Worm (Caenorhabditis elegans) whole organism, L4 larva: Measurements from ENCODE around the gene aip-1.

Experiments
- F49E8.2 ChIP-seq: sonication (generic microtip); optimal IDR thresholded peaks from 2 replicates; lab custom pipeline; 2016; ENCODE audit warnings: missing compliant biosample characterization, mild to moderate bottlenecking, missing genetic modification characterization, borderline replicate concordance
- R02D3.7 ChIP-seq: fragments of 150-350 bp; sonication (generic microtip); optimal IDR thresholded peaks from 3 replicates; lab custom pipeline; 2014; ENCODE audit warnings: missing biosample characterization, missing genetic modification characterization
- T20F7.1 ChIP-seq: fragments of 200-800 bp; sonication (Bioruptor generic); optimal IDR thresholded peaks from 2 replicates; lab custom pipeline; 2018; ENCODE audit warnings: mild to moderate bottlenecking, missing genetic modification characterization, missing compliant biosample characterization
- Y5F2A.4 ChIP-seq: fragments of 200-800 bp; sonication (Bioruptor generic); optimal IDR thresholded peaks from 2 replicates; lab custom pipeline; 2018; ENCODE audit warnings: mild to moderate bottlenecking, missing genetic modification characterization, missing compliant biosample characterization
- aha-1 ChIP-seq: fragments of 150-350 bp; peaks from one replicate; lab custom pipeline; 2014; ENCODE audit warnings: missing biosample characterization, missing genetic modification characterization
- aly-2 ChIP-seq: sonication (generic microtip); optimal IDR thresholded peaks from 2 replicates; lab custom pipeline; 2018; ENCODE audit warnings: missing biosample characterization, missing genetic modification characterization
- ama-1 ChIP-seq: fragments of 150-350 bp; optimal IDR thresholded peaks from 2 replicates; lab custom pipeline; 2014; ENCODE audit warnings: inconsistent platforms, mixed read lengths
- ceh-20 ChIP-seq: fragments of 200-800 bp; sonication (Bioruptor generic); IDR thresholded peaks from 2 replicates; pipeline ENCODE4 v1.3.6; 2022; ENCODE audit warnings: missing genetic modification reagents, missing genetic modification characterization, missing compliant biosample characterization
- ceh-32 ChIP-seq: sonication (generic microtip); optimal IDR thresholded peaks from 2 replicates; lab custom pipeline; 2016; ENCODE audit warnings: mild to moderate bottlenecking, missing genetic modification characterization, missing compliant biosample characterization; ENCODE audit not compliant: poor library complexity
- ceh-44 ChIP-seq: fragments of 200-800 bp; sonication (Bioruptor generic); IDR thresholded peaks from 2 replicates; pipeline ENCODE4 v1.3.6; 2022; ENCODE audit warnings: missing genetic modification reagents, missing genetic modification characterization, missing compliant biosample characterization
- ceh-62 ChIP-seq: sonication (generic microtip); optimal IDR thresholded peaks from 2 replicates; lab custom pipeline; 2017; ENCODE audit warnings: missing biosample characterization, missing genetic modification characterization
- daf-16 ChIP-seq, 3 experiments: sonication (generic microtip); optimal IDR thresholded peaks; 2 replicates each; lab custom pipeline; 2016 to 2017; ENCODE audit warnings: missing genetic modification characterization in 3 of 3, missing genetic modification reagents in 3 of 3, mild to moderate bottlenecking in 2 of 3, missing compliant biosample characterization in 2 of 3, missing biosample characterization in 1 of 3, moderate library complexity in 1 of 3
- dmd-6 ChIP-seq: fragments of 200-800 bp; sonication (Bioruptor generic); IDR thresholded peaks from 2 replicates; pipeline ENCODE4 v1.3.6; 2022; ENCODE audit warnings: missing genetic modification reagents, missing genetic modification characterization, missing compliant biosample characterization
- dve-1 ChIP-seq: sonication (generic microtip); optimal IDR thresholded peaks from 2 replicates; lab custom pipeline; 2017; ENCODE audit warnings: antibody characterized with exemption, mild to moderate bottlenecking, missing genetic modification characterization, missing compliant biosample characterization; ENCODE audit not compliant: insufficient read depth
- egl-43 ChIP-seq: fragments of 200-800 bp; sonication (Bioruptor generic); IDR thresholded peaks from 2 replicates; pipeline ENCODE4 v1.3.6; 2022; ENCODE audit warnings: missing genetic modification reagents, missing genetic modification characterization, missing compliant biosample characterization
- fkh-10 ChIP-seq: fragments of 150-350 bp; optimal IDR thresholded peaks from 2 replicates; lab custom pipeline; 2014; ENCODE audit warnings: missing biosample characterization, missing genetic modification reagents, missing genetic modification characterization
- hif-1 ChIP-seq, 2 experiments: sonication (generic microtip); optimal IDR thresholded peaks; 2 replicates each; lab custom pipeline; 2016 to 2017; ENCODE audit warnings: missing compliant biosample characterization in 2 of 2, missing genetic modification characterization in 2 of 2, missing genetic modification reagents in 2 of 2, missing genotype in 2 of 2, mild to moderate bottlenecking in 1 of 2
- hlh-11 ChIP-seq: fragments of 200-800 bp; sonication (Bioruptor generic); optimal IDR thresholded peaks from 2 replicates; lab custom pipeline; 2018; ENCODE audit warnings: mild to moderate bottlenecking, missing genetic modification characterization, missing compliant biosample characterization
- hlh-30 ChIP-seq: sonication (generic microtip); optimal IDR thresholded peaks from 2 replicates; lab custom pipeline; 2017; ENCODE audit warnings: antibody characterized with exemption, mild to moderate bottlenecking, missing genetic modification characterization, missing compliant biosample characterization; ENCODE audit not compliant: insufficient read depth
- hmg-1.1 ChIP-seq: fragments of 200-800 bp; sonication (Bioruptor generic); IDR thresholded peaks from 2 replicates; pipeline ENCODE4 v1.3.6; 2022; ENCODE audit warnings: missing genetic modification reagents, missing genetic modification characterization, missing compliant biosample characterization
- lim-7 ChIP-seq: fragments of 200-800 bp; sonication (Bioruptor generic); IDR thresholded peaks from 2 replicates; pipeline ENCODE4 v1.3.6; 2022; ENCODE audit warnings: missing genetic modification characterization, missing compliant biosample characterization
- lin-1 ChIP-seq: fragments of 200-800 bp; sonication (Bioruptor generic); IDR thresholded peaks from 2 replicates; pipeline ENCODE4 v1.3.6; 2022; ENCODE audit warnings: missing genetic modification reagents, missing genetic modification characterization, missing compliant biosample characterization
- lin-13 ChIP-seq: fragments of 150-350 bp; optimal IDR thresholded peaks from 2 replicates; lab custom pipeline; 2014; ENCODE audit warnings: missing biosample characterization, missing genetic modification reagents, missing genetic modification characterization
- lin-15B ChIP-seq: fragments of 150-350 bp; sonication (generic microtip); optimal IDR thresholded peaks from 3 replicates; lab custom pipeline; 2014; ENCODE audit warnings: missing biosample characterization, missing genetic modification characterization
- lin-29 ChIP-seq: fragments of 200-800 bp; sonication (Bioruptor generic); IDR thresholded peaks from 2 replicates; pipeline ENCODE4 v1.3.6; 2022; ENCODE audit warnings: missing genetic modification reagents, missing genetic modification characterization, missing compliant biosample characterization
- lir-3 ChIP-seq: sonication (generic microtip); optimal IDR thresholded peaks from 2 replicates; lab custom pipeline; 2016; ENCODE audit warnings: mild to moderate bottlenecking, missing genetic modification characterization, missing compliant biosample characterization
- lsy-2 ChIP-seq, 2 experiments: fragments of 150-350 bp in 1 of 2; sonication (generic microtip) in 1 of 2; optimal IDR thresholded peaks; 2 replicates each; lab custom pipeline; 2014 to 2017; ENCODE audit warnings: missing biosample characterization in 2 of 2, missing genetic modification characterization in 2 of 2
- mdl-1 ChIP-seq, 2 experiments: fragments of 150-350 bp in 1 of 2; sonication (generic microtip) in 1 of 2; optimal IDR thresholded peaks; 2 replicates each; lab custom pipeline; 2014 to 2017; ENCODE audit warnings: missing biosample characterization in 2 of 2, missing genetic modification characterization in 2 of 2
- mep-1 ChIP-seq: fragments of 150-350 bp; sonication (generic microtip); optimal IDR thresholded peaks from 3 replicates; lab custom pipeline; 2014; ENCODE audit warnings: missing biosample characterization, missing genetic modification characterization
- mes-2 ChIP-seq: sonication (generic microtip); optimal IDR thresholded peaks from 2 replicates; lab custom pipeline; 2016; ENCODE audit warnings: missing genotype, mild to moderate bottlenecking, missing genetic modification characterization, missing compliant biosample characterization; ENCODE audit not compliant: poor library complexity, severe bottlenecking
- mxl-3 ChIP-seq: fragments of 200-800 bp; sonication (Bioruptor generic); optimal IDR thresholded peaks from 2 replicates; lab custom pipeline; 2018; ENCODE audit warnings: mild to moderate bottlenecking, missing genetic modification characterization, missing compliant biosample characterization
- nhr-102 ChIP-seq: sonication (generic microtip); optimal IDR thresholded peaks from 2 replicates; lab custom pipeline; 2016; ENCODE audit warnings: mild to moderate bottlenecking, missing genetic modification characterization, moderate library complexity, missing compliant biosample characterization
- nhr-11 ChIP-seq: fragments of 150-350 bp; optimal IDR thresholded peaks from 2 replicates; lab custom pipeline; 2014; ENCODE audit warnings: missing biosample characterization, missing genetic modification characterization
- nhr-25 ChIP-seq: sonication (generic microtip); optimal IDR thresholded peaks from 2 replicates; lab custom pipeline; 2017; ENCODE audit warnings: missing genetic modification characterization, mild to moderate bottlenecking, missing compliant biosample characterization, antibody characterized with exemption, moderate library complexity, borderline replicate concordance; ENCODE audit not compliant: insufficient read depth
- nhr-28 ChIP-seq: fragments of 150-350 bp; optimal IDR thresholded peaks from 2 replicates; lab custom pipeline; 2014; ENCODE audit warnings: missing biosample characterization, missing genetic modification characterization
- nhr-41 ChIP-seq: fragments of 200-800 bp; sonication (Bioruptor generic); IDR thresholded peaks from 2 replicates; pipeline ENCODE4 v1.3.6; 2022; ENCODE audit warnings: missing genetic modification reagents, missing genetic modification characterization, missing compliant biosample characterization
- nhr-48 ChIP-seq: sonication (generic microtip); optimal IDR thresholded peaks from 2 replicates; lab custom pipeline; 2016; ENCODE audit warnings: mild to moderate bottlenecking, missing genetic modification characterization, missing compliant biosample characterization
- nhr-6 ChIP-seq: fragments of 150-350 bp; optimal IDR thresholded peaks from 2 replicates; lab custom pipeline; 2014; ENCODE audit warnings: missing biosample characterization, missing genetic modification characterization
- nhr-76 ChIP-seq: fragments of 150-350 bp; optimal IDR thresholded peaks from 2 replicates; lab custom pipeline; 2014; ENCODE audit warnings: missing biosample characterization, missing genetic modification characterization
- nhr-77 ChIP-seq: fragments of 150-350 bp; optimal IDR thresholded peaks from 2 replicates; lab custom pipeline; 2014; ENCODE audit warnings: missing biosample characterization, missing genetic modification characterization
- pha-4 ChIP-seq, 2 experiments: fragments of 150-350 bp in 1 of 2; fragments of 200-800 bp in 1 of 2; sonication (Bioruptor generic) in 1 of 2; IDR thresholded peaks in 1 of 2; optimal IDR thresholded peaks in 1 of 2; 2 replicates each; pipeline versions ENCODE4 v1.3.6 to Lab custom; 2014 to 2022; ENCODE audit warnings: missing genetic modification characterization in 2 of 2, missing genetic modification reagents in 2 of 2, missing biosample characterization in 1 of 2, missing compliant biosample characterization in 1 of 2
- pqm-1 ChIP-seq: sonication (generic microtip); optimal IDR thresholded peaks from 2 replicates; lab custom pipeline; 2017; ENCODE audit warnings: missing biosample characterization, missing genetic modification characterization
- rbr-2 ChIP-seq: sonication (generic microtip); optimal IDR thresholded peaks from 2 replicates; lab custom pipeline; 2016; ENCODE audit warnings: missing genotype, missing genetic modification characterization, missing compliant biosample characterization
- unc-130 ChIP-seq: sonication (generic microtip); optimal IDR thresholded peaks from 2 replicates; lab custom pipeline; 2016; ENCODE audit warnings: missing genetic modification reagents, missing genetic modification characterization, missing compliant biosample characterization
- unc-39 ChIP-seq: sonication (generic microtip); optimal IDR thresholded peaks from 2 replicates; lab custom pipeline; 2017; ENCODE audit warnings: missing biosample characterization, missing genetic modification characterization
- unc-62 ChIP-seq, 3 experiments: fragments of 150-350 bp in 1 of 3; sonication (generic microtip); optimal IDR thresholded peaks in 2 of 3; peaks in 1 of 3; 1 replicate in 1 of 3; 2 replicates in 2 of 3; lab custom pipeline; 2014 to 2017; ENCODE audit warnings: missing biosample characterization in 3 of 3, missing genetic modification characterization in 3 of 3, missing genetic modification reagents in 3 of 3, missing genotype in 1 of 3
- zag-1 ChIP-seq: fragments of 150-350 bp; optimal IDR thresholded peaks from 2 replicates; lab custom pipeline; 2014; ENCODE audit warnings: missing biosample characterization, missing genetic modification characterization
- zip-11 ChIP-seq: fragments of 200-800 bp; sonication (Bioruptor generic); IDR thresholded peaks from 2 replicates; pipeline ENCODE4 v1.3.6; 2022; ENCODE audit warnings: missing genetic modification characterization, missing compliant biosample characterization
- ztf-7 ChIP-seq: fragments of 150-350 bp; optimal IDR thresholded peaks from 2 replicates; lab custom pipeline; 2014; ENCODE audit warnings: missing biosample characterization, missing genetic modification characterization

aip-1 gene

DNA sequence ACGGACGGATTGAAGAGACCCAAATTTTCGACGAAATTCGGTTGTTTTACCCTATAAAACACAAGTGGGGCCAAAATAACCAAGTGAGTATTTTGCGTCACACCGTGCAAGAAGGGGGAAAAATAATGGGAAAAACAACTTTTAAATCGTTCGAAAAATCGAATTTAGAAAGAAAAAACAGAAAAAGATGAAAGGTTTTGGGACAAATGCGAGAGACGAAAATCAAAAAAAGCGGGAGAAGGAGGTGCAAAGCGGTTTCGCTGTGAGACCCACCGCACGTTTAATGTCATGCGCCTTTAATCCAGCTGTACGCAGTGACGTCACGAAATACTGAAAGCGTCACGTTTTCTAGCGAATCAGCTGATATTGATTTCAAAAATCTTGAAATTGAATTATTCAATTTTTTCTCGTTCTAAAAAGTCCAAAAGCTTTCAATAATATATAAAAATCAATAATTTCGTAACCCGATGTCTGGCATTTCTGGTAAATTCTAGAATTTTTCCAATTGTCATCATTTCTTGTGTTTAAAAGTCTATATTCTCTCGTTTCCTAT lies at the start of gene aip-1, which contains the start of gene ddx-17:
aip-1 (plus strand) TSS at position 332 of the 553 bp plus-strand sequence.
ddx-17 (minus strand) TSS at position 51 of the 553 bp plus-strand sequence.
- TF ChIP-seq lin-13 (GFP tag; lab: Kevin White, UChicago) (peak; percentile 74), unc-39 (tag; lab: Kevin White, UChicago) (no peak), ceh-32 (tag; lab: Kevin White, UChicago) (no peak), dve-1 (tag; lab: Kevin White, UChicago) (peak; percentile 85), lir-3 (no peak), lsy-2 (tag; optimal IDR thresholded peaks at IDR 0.05; lab: Kevin White, UChicago) (peak; percentile 8 to 87), Y5F2A.4 (GFP tag; lab: Kevin White, UChicago) (no peak), nhr-11 (tag; lab: Kevin White, UChicago) (peak; percentile 71), hlh-30 (peak; percentile 96), lin-29 (GFP tag; lab: Robert Waterston, UW) (no peak), egl-43 (GFP tag; lab: Robert Waterston, UW) (no peak), nhr-48 (tag; lab: Kevin White, UChicago) (peak; percentile 30), pha-4 (GFP tag; IDR thresholded peaks at IDR 0.05; lab: Robert Waterston, UW) (no peak), pha-4 (tag; optimal IDR thresholded peaks at IDR 0.05; lab: Kevin White, UChicago) (peak; percentile 71), mep-1 (tag; lab: Kevin White, UChicago) (peak; percentile 82), nhr-76 (tag; lab: Kevin White, UChicago) (no peak), hmg-1.1 (peak; percentile 58), lin-15B (tag; lab: Kevin White, UChicago) (no peak), nhr-77 (tag; lab: Kevin White, UChicago) (peak; percentile 48), ztf-7 (tag; lab: Kevin White, UChicago) (peak; percentile 12), lim-7 (GFP tag; lab: Robert Waterston, UW) (no peak), nhr-6 (tag; lab: Kevin White, UChicago) (peak; percentile 97), zag-1 (tag; lab: Kevin White, UChicago) (no peak), lin-1 (no peak), R02D3.7 (tag; lab: Kevin White, UChicago) (no peak), pqm-1 (tag; lab: Kevin White, UChicago) (no peak), nhr-28 (tag; lab: Kevin White, UChicago) (peak; percentile 63), mes-2 (tag; lab: Kevin White, UChicago) (peak; percentile 72), unc-130 (GFP tag; lab: Kevin White, UChicago) (peak; percentile 42), unc-62 (GFP tag; optimal IDR thresholded peaks at IDR 0.05 in 1 of 2; lab: Kevin White, UChicago) (no peak), unc-62 (tag; optimal IDR thresholded peaks at IDR 0.05; lab: Kevin White, UChicago) (no peak), zip-11 (GFP tag; lab: Robert Waterston, UW) (no peak), nhr-41 (no peak), T20F7.1 (GFP tag; lab: Kevin White, UChicago) (peak; percentile 72), ceh-20 (GFP tag; lab: Robert Waterston, UW) (peak; percentile 46; the same call in 1 of the 2 replicates), nhr-25 (tag; lab: Kevin White, UChicago) (peak; percentile 44), ama-1 (lab: Kevin White, UChicago) (peak; percentile 75), dmd-6 (GFP tag; lab: Robert Waterston, UW) (peak; percentile 65), rbr-2 (peak; percentile 57), nhr-102 (tag; lab: Kevin White, UChicago) (peak; percentile 44), daf-16 (GFP tag; optimal IDR thresholded peaks at IDR 0.05; lab: Kevin White, UChicago) (no peak), daf-16 (tag; optimal IDR thresholded peaks at IDR 0.05; lab: Kevin White, UChicago) (peak; percentile 4), ceh-62 (tag; lab: Kevin White, UChicago) (no peak), mdl-1 (tag; optimal IDR thresholded peaks at IDR 0.05; lab: Kevin White, UChicago) (peak in 1 of 2 experiments; percentile 60), hlh-11 (peak; percentile 98), F49E8.2 (tag; lab: Kevin White, UChicago) (no peak), ceh-44 (no peak), aha-1 (tag; lab: Kevin White, UChicago) (peak; percentile 94), hif-1 (tag; optimal IDR thresholded peaks at IDR 0.05; lab: Kevin White, UChicago) (peak in 1 of 2 experiments; percentile 84), aly-2 (tag; lab: Kevin White, UChicago) (no peak), fkh-10 (peak; percentile 15), mxl-3 (GFP tag; lab: Kevin White, UChicago) (peak; percentile 42)
